Fruit fly (Drosophila melanogaster) whole organism, wandering third instar larva: Measurements from ENCODE around the gene CG14113.

Source experiments
- CrebA ChIP-seq: fragments of 200-800 bp; sonication (Bioruptor generic); optimal IDR thresholded peaks from 2 replicates; lab custom pipeline; 2016; ENCODE audit warnings: missing biosample characterization, mild to moderate bottlenecking, missing genetic modification characterization, borderline replicate concordance
- ey ChIP-seq: fragments of 200-800 bp; sonication (Bioruptor generic); optimal IDR thresholded peaks from 2 replicates; lab custom pipeline; 2016; ENCODE audit warnings: missing biosample characterization, missing genetic modification characterization

dm6 chr3L:13312250-13312649, 16.7 kb upstream of the CG14113 start:
- TF ChIP-seq ey (GFP tag; lab: Kevin White, UChicago) (no peak), CrebA (no peak)
